Fruit fly (Drosophila melanogaster) ovary, adult (tissue): ENCODE measurements around the gene pyd.

Source experiments
- CG17801 ChIP-seq: fragments of 200-800 bp; optimal IDR thresholded peaks from 2 replicates; lab custom pipeline; 2019; ENCODE audit warnings: missing biosample characterization, mild to moderate bottlenecking, missing genetic modification characterization, moderate library complexity; ENCODE audit not compliant: partially characterized antibody

The pyd gene

dm6 chr3R:8934930-8935329 lies 3.2 kb upstream of the pyd start, which contains the start of gene osk:
Gene osk (plus strand): TSS chr3R:8935126.
- no peak for TF ChIP-seq CG17801 (GFP tag; lab: Kevin White, UChicago)

- TF ChIP-seq CG17801 (GFP tag; lab: Kevin White, UChicago), result no peak
Observed at dm6 chr3R:8932741-8933140, 1.0 kb upstream of the pyd start.

- no peak for TF ChIP-seq CG17801 (GFP tag; lab: Kevin White, UChicago)
Observed at dm6 chr3R:8931064-8931419, 654 bp downstream of the pyd start.

dm6 chr3R:8930165-8931063 lies 1.3 kb downstream of the pyd start:
- peak; percentile 69 for TF ChIP-seq CG17801 (GFP tag; lab: Kevin White, UChicago)

dm6 chr3R:8929703-8930102 lies 2.0 kb downstream of the pyd start:
- no peak for TF ChIP-seq CG17801 (GFP tag; lab: Kevin White, UChicago)

- peak; percentile 87 for TF ChIP-seq CG17801 (GFP tag; lab: Kevin White, UChicago)
Observed at dm6 chr3R:8927817-8928625, 3.7 kb downstream of the pyd start.

- TF ChIP-seq CG17801 (GFP tag; lab: Kevin White, UChicago), result no peak
Observed at dm6 chr3R:8927052-8927816, 4.5 kb downstream of the pyd start.

- no peak for TF ChIP-seq CG17801 (GFP tag; lab: Kevin White, UChicago)
Observed at dm6 chr3R:8926554-8926951, 5.1 kb downstream of the pyd start.

dm6 chr3R:8925924-8926553 lies 5.7 kb downstream of the pyd start:
- peak; percentile 58 for TF ChIP-seq CG17801 (GFP tag; lab: Kevin White, UChicago)

- TF ChIP-seq CG17801 (GFP tag; lab: Kevin White, UChicago), result peak; percentile 12
Observed at dm6 chr3R:8923774-8924369, 7.8 kb downstream of the pyd start.

dm6 chr3R:8922617-8923242 lies 9.0 kb downstream of the pyd start:
- TF ChIP-seq CG17801 (GFP tag; lab: Kevin White, UChicago), result no peak

- no peak for TF ChIP-seq CG17801 (GFP tag; lab: Kevin White, UChicago)
Observed at dm6 chr3R:8921880-8922279, 9.8 kb downstream of the pyd start.

- TF ChIP-seq CG17801 (GFP tag; lab: Kevin White, UChicago), result no peak
Observed at dm6 chr3R:8920091-8920733, 11.5 kb downstream of the pyd start.
